In genomic region chr3L:11278448-11279320, dm6 we compare ENCODE assay signal across 1 fruit fly cellular context.
TF ChIP-seq lines count a peak whose summit lies in the region.

No protein-coding gene starts in this region.

TF ChIP-seq in whole organism, embryonic, 481 proteins besides CTCF, POLR2A, EP300 and RAD21 (continued from another document and continues in another):
- no peak for TF ChIP-seq Ets97D (GFP tag; optimal IDR thresholded peaks at IDR 0.05; lab: Kevin White, UChicago)
- no peak for TF ChIP-seq B-H1 (GFP tag; IDR thresholded peaks at IDR 0.05; lab: Robert Waterston, UW)
- TF ChIP-seq CG7745 (tag; optimal IDR thresholded peaks at IDR 0.05; lab: Kevin White, UChicago) = no peak
- no peak for TF ChIP-seq CG33213 (GFP tag; optimal IDR thresholded peaks at IDR 0.05; lab: Kevin White, UChicago)
- no peak for TF ChIP-seq CG34422 (GFP tag; IDR thresholded peaks at IDR 0.05; lab: Robert Waterston, UW)
- TF ChIP-seq gem (tag; optimal IDR thresholded peaks at IDR 0.05; lab: Kevin White, UChicago) = peak; percentile 70
- no peak for TF ChIP-seq dm (GFP tag; optimal IDR thresholded peaks at IDR 0.05; lab: Kevin White, UChicago)
- TF ChIP-seq CG7556 (GFP tag; optimal IDR thresholded peaks at IDR 0.05; lab: Kevin White, UChicago) = peak; percentile 70
- no peak for TF ChIP-seq Antp (GFP tag; optimal IDR thresholded peaks at IDR 0.05; lab: Kevin White, UChicago)
- 0 out of 3 replicates have a peak, but pooled peaks have one; percentile 14 for TF ChIP-seq Mrtf (GFP tag; IDR thresholded peaks at IDR 0.05; lab: Robert Waterston, UW)
- peak; percentile 25; the same call in 1 of the 3 replicates for TF ChIP-seq C15 (GFP tag; IDR thresholded peaks at IDR 0.05; lab: Robert Waterston, UW)
- peak; percentile 17 for TF ChIP-seq Abd-B (GFP tag; optimal IDR thresholded peaks at IDR 0.05; lab: Kevin White, UChicago)
- no peak for TF ChIP-seq ab (GFP tag; optimal IDR thresholded peaks at IDR 0.05; lab: Kevin White, UChicago)
- TF ChIP-seq kni (GFP tag; optimal IDR thresholded peaks at IDR 0.05; lab: Kevin White, UChicago) = peak; percentile 2
- no peak for TF ChIP-seq Dfd (GFP tag; optimal IDR thresholded peaks at IDR 0.05; lab: Kevin White, UChicago)
- TF ChIP-seq CG11456 (GFP tag; IDR thresholded peaks at IDR 0.05; lab: Robert Waterston, UW) = peak; percentile 71; the same call in 2 of the 3 replicates
- TF ChIP-seq Sin3A (optimal IDR thresholded peaks at IDR 0.05; lab: Kevin White, UChicago) = no peak
- no peak for TF ChIP-seq pb (GFP tag; optimal IDR thresholded peaks at IDR 0.05; lab: Kevin White, UChicago)
- no peak for TF ChIP-seq CG15601 (tag; optimal IDR thresholded peaks at IDR 0.05; lab: Kevin White, UChicago)
- TF ChIP-seq run (tag; optimal IDR thresholded peaks at IDR 0.05; lab: Kevin White, UChicago) = no peak
- TF ChIP-seq mam (GFP tag; optimal IDR thresholded peaks at IDR 0.05; lab: Kevin White, UChicago) = no peak
- TF ChIP-seq CG10654 (GFP tag; optimal IDR thresholded peaks at IDR 0.05; lab: Kevin White, UChicago) = no peak
- peak; percentile 8; the same call in 1 of the 2 replicates for TF ChIP-seq al (GFP tag; IDR thresholded peaks at IDR 0.05; lab: Robert Waterston, UW)
- TF ChIP-seq Scr (GFP tag; IDR thresholded peaks at IDR 0.05; lab: Robert Waterston, UW; ENCODE audit: partially characterized antibody) = no peak
- TF ChIP-seq ara (GFP tag; IDR thresholded peaks at IDR 0.05; lab: Robert Waterston, UW) = no peak
- TF ChIP-seq Sox100B (GFP tag; optimal IDR thresholded peaks at IDR 0.05; lab: Kevin White, UChicago) = no peak
- TF ChIP-seq pan (optimal IDR thresholded peaks at IDR 0.05; lab: Kevin White, UChicago) = no peak
- peak in 1 of 2 experiments; percentile 12 for TF ChIP-seq pan (GFP tag; optimal IDR thresholded peaks at IDR 0.05 in 1 of 2, IDR thresholded peaks at IDR 0.05 in 1 of 2)
- peak; percentile 40; the same call in 1 of the 2 replicates for TF ChIP-seq dati (GFP tag; IDR thresholded peaks at IDR 0.05; lab: Robert Waterston, UW)
- TF ChIP-seq mld (GFP tag; IDR thresholded peaks at IDR 0.05; lab: Robert Waterston, UW; ENCODE audit: partially characterized antibody) = no peak
- no peak for TF ChIP-seq psq (GFP tag; optimal IDR thresholded peaks at IDR 0.05; lab: Kevin White, UChicago)
- TF ChIP-seq Gug (GFP tag; IDR thresholded peaks at IDR 0.05; lab: Robert Waterston, UW) = no peak
- TF ChIP-seq CG1233 (GFP tag; optimal IDR thresholded peaks at IDR 0.05; lab: Kevin White, UChicago) = no peak
- no peak for TF ChIP-seq pfk (GFP tag; optimal IDR thresholded peaks at IDR 0.05; lab: Kevin White, UChicago)
- TF ChIP-seq PHDP (tag; optimal IDR thresholded peaks at IDR 0.05; lab: Kevin White, UChicago) = peak; percentile 46
- TF ChIP-seq cg (GFP tag; optimal IDR thresholded peaks at IDR 0.05; lab: Kevin White, UChicago) = no peak
- TF ChIP-seq unc-4 (GFP tag; IDR thresholded peaks at IDR 0.05; lab: Robert Waterston, UW; ENCODE audit: partially characterized antibody) = no peak
- no peak for TF ChIP-seq CG3407 (GFP tag; optimal IDR thresholded peaks at IDR 0.05; lab: Kevin White, UChicago)
- no peak for TF ChIP-seq chn (GFP tag; optimal IDR thresholded peaks at IDR 0.05; lab: Kevin White, UChicago)
- TF ChIP-seq Spps (tag; optimal IDR thresholded peaks at IDR 0.05; lab: Kevin White, UChicago) = no peak
- no peak for TF ChIP-seq fu2 (GFP tag; optimal IDR thresholded peaks at IDR 0.05; lab: Kevin White, UChicago)
- no peak for TF ChIP-seq ATbp (GFP tag; optimal IDR thresholded peaks at IDR 0.05; lab: Kevin White, UChicago)
- TF ChIP-seq exex (tag; optimal IDR thresholded peaks at IDR 0.05; lab: Kevin White, UChicago) = no peak
- no peak for TF ChIP-seq CG1603 (tag; optimal IDR thresholded peaks at IDR 0.05; lab: Kevin White, UChicago)
- no peak for TF ChIP-seq zen (tag; optimal IDR thresholded peaks at IDR 0.05; lab: Kevin White, UChicago)
- peak; percentile 61 for TF ChIP-seq Oli (tag; optimal IDR thresholded peaks at IDR 0.05; lab: Kevin White, UChicago)
- no peak for TF ChIP-seq luna (GFP tag; optimal IDR thresholded peaks at IDR 0.05; lab: Kevin White, UChicago)
- no peak for TF ChIP-seq Doc2 (GFP tag; IDR thresholded peaks at IDR 0.05; lab: Robert Waterston, UW)
- peak; percentile 49 for TF ChIP-seq CG9437 (GFP tag; optimal IDR thresholded peaks at IDR 0.05; lab: Kevin White, UChicago)
- peak; percentile 80 for TF ChIP-seq CG6175 (GFP tag; IDR thresholded peaks at IDR 0.05; lab: Robert Waterston, UW)
- TF ChIP-seq NC2α (GFP tag; optimal IDR thresholded peaks at IDR 0.05; lab: Kevin White, UChicago) = no peak
- TF ChIP-seq CG14860 (GFP tag; IDR thresholded peaks at IDR 0.05; lab: Robert Waterston, UW; ENCODE audit: partially characterized antibody) = no peak
- no peak for TF ChIP-seq CG10147 (GFP tag; optimal IDR thresholded peaks at IDR 0.05; lab: Kevin White, UChicago)
- TF ChIP-seq CG4424 (GFP tag; optimal IDR thresholded peaks at IDR 0.05; lab: Kevin White, UChicago) = no peak
- peak; percentile 2 for TF ChIP-seq H2.0 (GFP tag; IDR thresholded peaks at IDR 0.05; lab: Robert Waterston, UW)
- TF ChIP-seq CG34224 (GFP tag; IDR thresholded peaks at IDR 0.05; lab: Robert Waterston, UW; ENCODE audit: partially characterized antibody) = no peak
- no peak for TF ChIP-seq emc (GFP tag; optimal IDR thresholded peaks at IDR 0.05; lab: Kevin White, UChicago)
- TF ChIP-seq chm (GFP tag; IDR thresholded peaks at IDR 0.05; lab: Robert Waterston, UW) = no peak
- TF ChIP-seq fru (optimal IDR thresholded peaks at IDR 0.05; lab: Kevin White, UChicago) = no peak
- TF ChIP-seq CG2202 (tag; optimal IDR thresholded peaks at IDR 0.05; lab: Kevin White, UChicago) = no peak
- TF ChIP-seq CG13775 (GFP tag; optimal IDR thresholded peaks at IDR 0.05; lab: Kevin White, UChicago) = peak; percentile 58
- TF ChIP-seq scrt (GFP tag; optimal IDR thresholded peaks at IDR 0.05; lab: Kevin White, UChicago) = no peak
- TF ChIP-seq Sry-δ (GFP tag; optimal IDR thresholded peaks at IDR 0.05; lab: Kevin White, UChicago) = no peak
- no peak; the same call in 1 of the 2 replicates for TF ChIP-seq ranshi (GFP tag; IDR thresholded peaks at IDR 0.05; lab: Robert Waterston, UW)
- no peak for TF ChIP-seq gsb (GFP tag; IDR thresholded peaks at IDR 0.05; lab: Robert Waterston, UW)
- TF ChIP-seq CG4282 (GFP tag; optimal IDR thresholded peaks at IDR 0.05; lab: Kevin White, UChicago) = no peak
- TF ChIP-seq tin (GFP tag; optimal IDR thresholded peaks at IDR 0.05; lab: Kevin White, UChicago) = no peak
- TF ChIP-seq CG1529 (GFP tag; optimal IDR thresholded peaks at IDR 0.05; lab: Kevin White, UChicago) = no peak
- TF ChIP-seq salm (tag; optimal IDR thresholded peaks at IDR 0.05; lab: Kevin White, UChicago) = no peak
- peak; percentile 38; the same call in 1 of the 3 replicates for TF ChIP-seq zfh1 (GFP tag; IDR thresholded peaks at IDR 0.05; lab: Robert Waterston, UW)
- no peak for TF ChIP-seq CG10565 (GFP tag; optimal IDR thresholded peaks at IDR 0.05; lab: Kevin White, UChicago)
- TF ChIP-seq abd-A (tag; optimal IDR thresholded peaks at IDR 0.05; lab: Kevin White, UChicago) = no peak
- no peak for TF ChIP-seq nom (GFP tag; optimal IDR thresholded peaks at IDR 0.05; lab: Kevin White, UChicago)
- no peak for TF ChIP-seq CG16779 (GFP tag; IDR thresholded peaks at IDR 0.05; lab: Robert Waterston, UW)
- no peak for TF ChIP-seq CG8290 (GFP tag; optimal IDR thresholded peaks at IDR 0.05; lab: Kevin White, UChicago)
- TF ChIP-seq CG8290 (tag; optimal IDR thresholded peaks at IDR 0.05; lab: Kevin White, UChicago) = peak in 1 of 2 experiments; percentile 37
- TF ChIP-seq CG8281 (tag; optimal IDR thresholded peaks at IDR 0.05; lab: Kevin White, UChicago) = no peak
- TF ChIP-seq schlank (tag; optimal IDR thresholded peaks at IDR 0.05; lab: Kevin White, UChicago) = peak; percentile 5
- TF ChIP-seq CG11723 (GFP tag; optimal IDR thresholded peaks at IDR 0.05; lab: Kevin White, UChicago) = no peak
- peak; percentile 44 for TF ChIP-seq caup (GFP tag; optimal IDR thresholded peaks at IDR 0.05; lab: Kevin White, UChicago; ENCODE audit: severe bottlenecking)
- no peak for TF ChIP-seq gce (GFP tag; IDR thresholded peaks at IDR 0.05; lab: Robert Waterston, UW)
- no peak for TF ChIP-seq CG17328 (GFP tag; IDR thresholded peaks at IDR 0.05; lab: Robert Waterston, UW)
- TF ChIP-seq peb (GFP tag; IDR thresholded peaks at IDR 0.05; lab: Robert Waterston, UW) = no peak
- no peak for TF ChIP-seq CrebB (tag; optimal IDR thresholded peaks at IDR 0.05; lab: Kevin White, UChicago)
- TF ChIP-seq Bgb (GFP tag; IDR thresholded peaks at IDR 0.05; lab: Robert Waterston, UW; ENCODE audit: partially characterized antibody) = no peak
- peak; percentile 21 for TF ChIP-seq Nf-YB (GFP tag; optimal IDR thresholded peaks at IDR 0.05; lab: Kevin White, UChicago)
- TF ChIP-seq CG7786 (GFP tag; optimal IDR thresholded peaks at IDR 0.05; lab: Kevin White, UChicago) = no peak
- no peak for TF ChIP-seq Camta (GFP tag; optimal IDR thresholded peaks at IDR 0.05; lab: Kevin White, UChicago)
- TF ChIP-seq unpg (GFP tag; optimal IDR thresholded peaks at IDR 0.05; lab: Kevin White, UChicago) = no peak
- TF ChIP-seq sqz (GFP tag; optimal IDR thresholded peaks at IDR 0.05; lab: Kevin White, UChicago) = no peak
- TF ChIP-seq Eip74EF (GFP tag; optimal IDR thresholded peaks at IDR 0.05; lab: Kevin White, UChicago) = no peak
- no peak for TF ChIP-seq Asciz (GFP tag; optimal IDR thresholded peaks at IDR 0.05; lab: Kevin White, UChicago)
- TF ChIP-seq sisA (GFP tag; IDR thresholded peaks at IDR 0.05; lab: Robert Waterston, UW) = no peak
- TF ChIP-seq CG17568 (GFP tag; optimal IDR thresholded peaks at IDR 0.05; lab: Kevin White, UChicago) = no peak
- TF ChIP-seq CG7357 (GFP tag; IDR thresholded peaks at IDR 0.05; lab: Robert Waterston, UW) = no peak
- TF ChIP-seq CG10543 (GFP tag; optimal IDR thresholded peaks at IDR 0.05; lab: Kevin White, UChicago) = peak; percentile 27
- no peak for TF ChIP-seq CG16863 (GFP tag; optimal IDR thresholded peaks at IDR 0.05; lab: Kevin White, UChicago)
- TF ChIP-seq CG3163 (GFP tag; optimal IDR thresholded peaks at IDR 0.05; lab: Kevin White, UChicago) = no peak
- no peak for TF ChIP-seq CHES-1-like (GFP tag; optimal IDR thresholded peaks at IDR 0.05; lab: Kevin White, UChicago)
- no peak for TF ChIP-seq dan (GFP tag; IDR thresholded peaks at IDR 0.05; lab: Robert Waterston, UW)
- no peak for TF ChIP-seq E2f1 (GFP tag; IDR thresholded peaks at IDR 0.05; lab: Robert Waterston, UW)
- TF ChIP-seq sob (GFP tag; IDR thresholded peaks at IDR 0.05; lab: Robert Waterston, UW) = peak; percentile 50
- peak; percentile 43 for TF ChIP-seq CG9727 (GFP tag; optimal IDR thresholded peaks at IDR 0.05; lab: Kevin White, UChicago)
- TF ChIP-seq corto (GFP tag; optimal IDR thresholded peaks at IDR 0.05; lab: Kevin White, UChicago) = no peak
- TF ChIP-seq CG10209 (GFP tag; optimal IDR thresholded peaks at IDR 0.05; lab: Kevin White, UChicago) = peak; percentile 31
- no peak for TF ChIP-seq CG8388 (GFP tag; optimal IDR thresholded peaks at IDR 0.05; lab: Kevin White, UChicago)
- no peak for TF ChIP-seq Taf1 (GFP tag; IDR thresholded peaks at IDR 0.05; lab: Robert Waterston, UW)
- TF ChIP-seq sd (tag; optimal IDR thresholded peaks at IDR 0.05; lab: Kevin White, UChicago) = no peak
- TF ChIP-seq CG11560 (tag; IDR thresholded peaks at IDR 0.05; lab: Robert Waterston, UW) = no peak; the same call in 2 of the 3 replicates
- TF ChIP-seq zen2 (GFP tag; IDR thresholded peaks at IDR 0.05; lab: Robert Waterston, UW; ENCODE audit: partially characterized antibody) = no peak
- TF ChIP-seq Atf6 (GFP tag; IDR thresholded peaks at IDR 0.05; lab: Robert Waterston, UW) = peak; percentile 72
- no peak for TF ChIP-seq hth (optimal IDR thresholded peaks at IDR 0.05; lab: Kevin White, UChicago)
- no peak for TF ChIP-seq CG10959 (GFP tag; IDR thresholded peaks at IDR 0.05; lab: Robert Waterston, UW)
- no peak for TF ChIP-seq bigmax (GFP tag; optimal IDR thresholded peaks at IDR 0.05; lab: Kevin White, UChicago)
- no peak for TF ChIP-seq CG15073 (GFP tag; optimal IDR thresholded peaks at IDR 0.05; lab: Kevin White, UChicago)
- no peak for TF ChIP-seq usp (GFP tag; optimal IDR thresholded peaks at IDR 0.05; lab: Kevin White, UChicago)
- no peak for TF ChIP-seq gt (GFP tag; IDR thresholded peaks at IDR 0.05; lab: Robert Waterston, UW)
- TF ChIP-seq jing (GFP tag; optimal IDR thresholded peaks at IDR 0.05; lab: Kevin White, UChicago) = no peak
- TF ChIP-seq CG18011 (GFP tag; optimal IDR thresholded peaks at IDR 0.05; lab: Kevin White, UChicago) = no peak
- TF ChIP-seq CG6689 (GFP tag; IDR thresholded peaks at IDR 0.05; lab: Robert Waterston, UW) = no peak
- TF ChIP-seq CG12659 (GFP tag; optimal IDR thresholded peaks at IDR 0.05; lab: Kevin White, UChicago) = peak; percentile 14
- TF ChIP-seq sens (GFP tag; lab: Kevin White, UChicago) = peak; percentile 14
- TF ChIP-seq Xrp1 (GFP tag; IDR thresholded peaks at IDR 0.05; lab: Robert Waterston, UW) = peak; percentile 43
- peak; percentile 85 for TF ChIP-seq crol (GFP tag; IDR thresholded peaks at IDR 0.05; lab: Robert Waterston, UW)
- TF ChIP-seq CG18764 (GFP tag; optimal IDR thresholded peaks at IDR 0.05; lab: Kevin White, UChicago) = no peak
- TF ChIP-seq BEAF-32 (GFP tag; optimal IDR thresholded peaks at IDR 0.05; lab: Kevin White, UChicago) = no peak
- no peak for TF ChIP-seq pros (GFP tag; optimal IDR thresholded peaks at IDR 0.05; lab: Kevin White, UChicago)
- no peak for TF ChIP-seq nerfin-2 (GFP tag; IDR thresholded peaks at IDR 0.05; lab: Robert Waterston, UW; ENCODE audit: partially characterized antibody)
- TF ChIP-seq sim (GFP tag; IDR thresholded peaks at IDR 0.05; lab: Robert Waterston, UW) = no peak
- TF ChIP-seq fd64A (GFP tag; optimal IDR thresholded peaks at IDR 0.05; lab: Kevin White, UChicago) = no peak
- no peak for TF ChIP-seq D (optimal IDR thresholded peaks at IDR 0.05; lab: Kevin White, UChicago)
- TF ChIP-seq D (GFP tag; optimal IDR thresholded peaks at IDR 0.05; lab: Kevin White, UChicago) = no peak
- TF ChIP-seq Myb (GFP tag; optimal IDR thresholded peaks at IDR 0.05; lab: Kevin White, UChicago) = no peak
- TF ChIP-seq Med (GFP tag; lab: Kevin White, UChicago) = peak; percentile 63
- no peak for TF ChIP-seq pnt (GFP tag; optimal IDR thresholded peaks at IDR 0.05; lab: Kevin White, UChicago)
- TF ChIP-seq Pdp1 (GFP tag; optimal IDR thresholded peaks at IDR 0.05; lab: Kevin White, UChicago) = no peak
- TF ChIP-seq Drgx (GFP tag; IDR thresholded peaks at IDR 0.05; lab: Robert Waterston, UW) = no peak
- TF ChIP-seq Sry-β (GFP tag; optimal IDR thresholded peaks at IDR 0.05; lab: Kevin White, UChicago) = no peak
